Worm (Caenorhabditis elegans): ENCODE data around the gene stdh-1.
"Not testable (repeated sequence)": the region's sequence is repeated elsewhere in the genome, so short reads cannot be mapped to it uniquely, and the experiment has no call there.

ce11 chrV:13868886-13869285 is 37.4 kb upstream of the stdh-1 start:
- TF ChIP-seq tbx-37 (GFP tag; conservative IDR thresholded peaks at IDR 0.05); sea-1 (GFP tag; conservative IDR thresholded peaks at IDR 0.05); ama-1 (optimal IDR thresholded peaks at IDR 0.05); pes-1 (GFP tag; IDR thresholded peaks at IDR 0.05); ets-7 (tag; optimal IDR thresholded peaks at IDR 0.05); aly-1 (tag; optimal IDR thresholded peaks at IDR 0.05): not testable (repeated sequence)

Measured in whole organism, early embryonic.